Worm (Caenorhabditis elegans) whole organism, L4 larva: ENCODE data around the gene T08B6.4.

ENCODE experiments used
- F44E2.7 ChIP-seq: fragments of 200-800 bp; sonication (Bioruptor generic); IDR thresholded peaks from 2 replicates; pipeline ENCODE4 v2.1.2; 2022; ENCODE audit warnings: missing genetic modification characterization, missing compliant biosample characterization
- R02D3.7 ChIP-seq: fragments of 150-350 bp; sonication (generic microtip); optimal IDR thresholded peaks from 3 replicates; lab custom pipeline; 2014; ENCODE audit warnings: missing biosample characterization, missing genetic modification characterization
- Y105C5A.15 ChIP-seq: fragments of 200-800 bp; sonication (Bioruptor generic); IDR thresholded peaks from 2 replicates; pipeline ENCODE4 v1.3.6; 2022; ENCODE audit warnings: missing genetic modification characterization, missing compliant biosample characterization
- ZK337.2 ChIP-seq: fragments of 200-800 bp; sonication (Bioruptor generic); IDR thresholded peaks from 2 replicates; pipeline ENCODE4 v1.3.6; 2022; ENCODE audit warnings: missing genetic modification reagents, missing genetic modification characterization, missing compliant biosample characterization
- aha-1 ChIP-seq: fragments of 150-350 bp; peaks from one replicate; lab custom pipeline; 2014; ENCODE audit warnings: missing biosample characterization, missing genetic modification characterization
- aly-2 ChIP-seq: sonication (generic microtip); optimal IDR thresholded peaks from 2 replicates; lab custom pipeline; 2018; ENCODE audit warnings: missing biosample characterization, missing genetic modification characterization
- arid-1 ChIP-seq: fragments of 200-800 bp; sonication (Bioruptor generic); conservative IDR thresholded peaks from 2 replicates; pipeline ENCODE4 v1.3.6; 2022; ENCODE audit warnings: missing genetic modification reagents, missing genetic modification characterization, missing compliant biosample characterization
- attf-4 ChIP-seq: sonication (generic microtip); optimal IDR thresholded peaks from 3 replicates; lab custom pipeline; 2017; ENCODE audit warnings: missing biosample characterization, missing genetic modification characterization
- ceh-20 ChIP-seq: fragments of 200-800 bp; sonication (Bioruptor generic); IDR thresholded peaks from 2 replicates; pipeline ENCODE4 v1.3.6; 2022; ENCODE audit warnings: missing genetic modification reagents, missing genetic modification characterization, missing compliant biosample characterization
- ceh-28 ChIP-seq: fragments of 150-350 bp; optimal IDR thresholded peaks from 2 replicates; lab custom pipeline; 2014; ENCODE audit warnings: missing biosample characterization, missing genetic modification reagents, missing genetic modification characterization
- ceh-32 ChIP-seq: sonication (generic microtip); optimal IDR thresholded peaks from 2 replicates; lab custom pipeline; 2016; ENCODE audit warnings: mild to moderate bottlenecking, missing genetic modification characterization, missing compliant biosample characterization; ENCODE audit not compliant: poor library complexity
- dpl-1 ChIP-seq: fragments of 150-350 bp; optimal IDR thresholded peaks from 2 replicates; lab custom pipeline; 2014; ENCODE audit warnings: missing biosample characterization, missing genetic modification reagents, missing genetic modification characterization
- duxl-1 ChIP-seq: sonication (generic microtip); optimal IDR thresholded peaks from 2 replicates; lab custom pipeline; 2016; ENCODE audit warnings: mild to moderate bottlenecking, missing genetic modification characterization, moderate library complexity, missing compliant biosample characterization; ENCODE audit not compliant: poor library complexity
- fkh-10 ChIP-seq: fragments of 150-350 bp; optimal IDR thresholded peaks from 2 replicates; lab custom pipeline; 2014; ENCODE audit warnings: missing biosample characterization, missing genetic modification reagents, missing genetic modification characterization
- hlh-30 ChIP-seq: sonication (generic microtip); optimal IDR thresholded peaks from 2 replicates; lab custom pipeline; 2017; ENCODE audit warnings: antibody characterized with exemption, mild to moderate bottlenecking, missing genetic modification characterization, missing compliant biosample characterization; ENCODE audit not compliant: insufficient read depth
- jun-1 ChIP-seq: fragments of 150-350 bp; optimal IDR thresholded peaks from 2 replicates; lab custom pipeline; 2014; ENCODE audit warnings: missing biosample characterization, missing genetic modification reagents, missing genetic modification characterization
- lim-7 ChIP-seq: fragments of 200-800 bp; sonication (Bioruptor generic); IDR thresholded peaks from 2 replicates; pipeline ENCODE4 v1.3.6; 2022; ENCODE audit warnings: missing genetic modification characterization, missing compliant biosample characterization
- lin-1 ChIP-seq: fragments of 200-800 bp; sonication (Bioruptor generic); IDR thresholded peaks from 2 replicates; pipeline ENCODE4 v1.3.6; 2022; ENCODE audit warnings: missing genetic modification reagents, missing genetic modification characterization, missing compliant biosample characterization
- lin-38 ChIP-seq: fragments of 200-800 bp; sonication (Bioruptor generic); IDR thresholded peaks from 2 replicates; pipeline ENCODE4 v1.3.6; 2022; ENCODE audit warnings: missing genetic modification reagents, missing genetic modification characterization, missing compliant biosample characterization
- madf-5 ChIP-seq, 2 experiments: fragments of 200-800 bp; sonication (Bioruptor generic); IDR thresholded peaks; 2 replicates each; pipeline ENCODE4 v1.3.6; 2022; ENCODE audit warnings: missing compliant biosample characterization in 2 of 2, missing genetic modification characterization in 2 of 2
- madf-9 ChIP-seq: fragments of 200-800 bp; sonication (Bioruptor generic); conservative IDR thresholded peaks from 2 replicates; pipeline ENCODE4 v1.3.6; 2022; ENCODE audit warnings: missing genetic modification reagents, missing genetic modification characterization, missing compliant biosample characterization
- mdl-1 ChIP-seq, 2 experiments: fragments of 150-350 bp in 1 of 2; sonication (generic microtip) in 1 of 2; optimal IDR thresholded peaks; 2 replicates each; lab custom pipeline; 2014 to 2017; ENCODE audit warnings: missing biosample characterization in 2 of 2, missing genetic modification characterization in 2 of 2
- nhr-10 ChIP-seq: fragments of 150-350 bp; optimal IDR thresholded peaks from 2 replicates; lab custom pipeline; 2014; ENCODE audit warnings: missing biosample characterization, missing genetic modification characterization
- nhr-102 ChIP-seq: sonication (generic microtip); optimal IDR thresholded peaks from 2 replicates; lab custom pipeline; 2016; ENCODE audit warnings: mild to moderate bottlenecking, missing genetic modification characterization, moderate library complexity, missing compliant biosample characterization
- nhr-111 ChIP-seq: fragments of 200-800 bp; sonication (Bioruptor generic); optimal IDR thresholded peaks from 2 replicates; lab custom pipeline; 2018; ENCODE audit warnings: mild to moderate bottlenecking, missing genetic modification characterization, missing compliant biosample characterization
- nhr-237 ChIP-seq: sonication (generic microtip); optimal IDR thresholded peaks from 2 replicates; lab custom pipeline; 2017; ENCODE audit warnings: missing biosample characterization, missing genetic modification characterization
- nhr-41 ChIP-seq: fragments of 200-800 bp; sonication (Bioruptor generic); IDR thresholded peaks from 2 replicates; pipeline ENCODE4 v1.3.6; 2022; ENCODE audit warnings: missing genetic modification reagents, missing genetic modification characterization, missing compliant biosample characterization
- nhr-6 ChIP-seq: fragments of 150-350 bp; optimal IDR thresholded peaks from 2 replicates; lab custom pipeline; 2014; ENCODE audit warnings: missing biosample characterization, missing genetic modification characterization
- nhr-76 ChIP-seq: fragments of 150-350 bp; optimal IDR thresholded peaks from 2 replicates; lab custom pipeline; 2014; ENCODE audit warnings: missing biosample characterization, missing genetic modification characterization
- nhr-77 ChIP-seq: fragments of 150-350 bp; optimal IDR thresholded peaks from 2 replicates; lab custom pipeline; 2014; ENCODE audit warnings: missing biosample characterization, missing genetic modification characterization
- php-3 ChIP-seq: fragments of 200-800 bp; sonication (Bioruptor generic); IDR thresholded peaks from 2 replicates; pipeline ENCODE4 v1.3.6; 2022; ENCODE audit warnings: missing genetic modification reagents, missing genetic modification characterization, missing compliant biosample characterization
- saeg-2 ChIP-seq: fragments of 200-800 bp; sonication (Bioruptor generic); IDR thresholded peaks from 2 replicates; pipeline ENCODE4 v1.3.6; 2022; ENCODE audit warnings: missing genetic modification reagents, missing genetic modification characterization, missing compliant biosample characterization
- set-16 ChIP-seq: fragments of 200-800 bp; sonication (Bioruptor generic); IDR thresholded peaks from 2 replicates; pipeline ENCODE4 v1.3.6; 2022; ENCODE audit warnings: missing genetic modification reagents, missing genetic modification characterization, missing compliant biosample characterization
- skn-1 ChIP-seq: fragments of 150-350 bp; optimal IDR thresholded peaks from 2 replicates; lab custom pipeline; 2014; ENCODE audit warnings: missing biosample characterization, missing genetic modification characterization
- spr-1 ChIP-seq: sonication (generic microtip); optimal IDR thresholded peaks from 2 replicates; lab custom pipeline; 2016; ENCODE audit warnings: mild to moderate bottlenecking, missing genetic modification characterization, missing compliant biosample characterization
- spr-3 ChIP-seq: fragments of 200-800 bp; sonication (Bioruptor generic); optimal IDR thresholded peaks from 2 replicates; lab custom pipeline; 2018; ENCODE audit warnings: mild to moderate bottlenecking, missing genetic modification characterization, missing compliant biosample characterization
- tag-97 ChIP-seq: fragments of 200-800 bp; sonication (Bioruptor generic); IDR thresholded peaks from 2 replicates; pipeline ENCODE4 v1.3.6; 2022; ENCODE audit warnings: missing genetic modification characterization, missing compliant biosample characterization
- unc-130 ChIP-seq: sonication (generic microtip); optimal IDR thresholded peaks from 2 replicates; lab custom pipeline; 2016; ENCODE audit warnings: missing genetic modification reagents, missing genetic modification characterization, missing compliant biosample characterization
- zip-11 ChIP-seq: fragments of 200-800 bp; sonication (Bioruptor generic); IDR thresholded peaks from 2 replicates; pipeline ENCODE4 v1.3.6; 2022; ENCODE audit warnings: missing genetic modification characterization, missing compliant biosample characterization

T08B6.4 gene

DNA sequence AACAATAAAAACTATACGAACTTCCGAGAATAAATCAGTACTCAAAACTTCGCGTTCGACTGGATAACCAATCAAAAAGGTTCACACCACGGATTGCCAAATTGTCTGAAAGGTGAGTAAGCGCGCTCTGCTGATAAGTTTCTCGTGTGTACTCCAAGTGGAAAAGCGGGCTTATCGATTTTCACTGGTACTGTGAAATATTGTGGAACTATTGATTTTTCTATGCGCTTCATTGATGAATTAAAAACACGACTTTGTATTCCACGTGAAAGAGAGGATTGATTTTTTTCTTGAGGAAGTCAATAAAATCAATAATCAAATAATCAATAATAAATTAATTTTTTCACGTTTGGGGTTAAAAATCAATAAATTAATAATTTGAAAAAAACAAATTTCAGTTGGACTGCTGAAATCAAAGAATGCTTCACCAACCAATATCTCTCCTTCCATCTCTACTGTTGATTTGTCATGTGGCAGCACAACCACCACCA, at the start of gene T08B6.4:
T08B6.4 (plus strand) TSS at position 51 of the 491 bp plus-strand sequence.
- TF ChIP-seq aha-1 (tag; lab: Kevin White, UChicago): peak; percentile 12
- no peak for TF ChIP-seq ceh-32
- no peak for TF ChIP-seq php-3 (GFP tag; lab: Robert Waterston, UW)
- TF ChIP-seq ceh-28 (tag; lab: Kevin White, UChicago): peak; percentile 87
- TF ChIP-seq hlh-30 (tag; lab: Kevin White, UChicago): no peak
- no peak for TF ChIP-seq duxl-1 (tag; lab: Kevin White, UChicago)
- no peak for TF ChIP-seq skn-1 (tag; lab: Kevin White, UChicago)
- TF ChIP-seq nhr-10 (tag; lab: Kevin White, UChicago): no peak
- TF ChIP-seq tag-97 (GFP tag; lab: Robert Waterston, UW): no peak
- TF ChIP-seq zip-11 (GFP tag; lab: Robert Waterston, UW): no peak
- no peak for TF ChIP-seq spr-3 (GFP tag; lab: Kevin White, UChicago)
- TF ChIP-seq Y105C5A.15 (GFP tag; lab: Robert Waterston, UW): no peak
- TF ChIP-seq aly-2: no peak
- no peak for TF ChIP-seq unc-130 (GFP tag; lab: Kevin White, UChicago)
- TF ChIP-seq madf-9 (GFP tag; lab: Robert Waterston, UW): no peak

DNA sequence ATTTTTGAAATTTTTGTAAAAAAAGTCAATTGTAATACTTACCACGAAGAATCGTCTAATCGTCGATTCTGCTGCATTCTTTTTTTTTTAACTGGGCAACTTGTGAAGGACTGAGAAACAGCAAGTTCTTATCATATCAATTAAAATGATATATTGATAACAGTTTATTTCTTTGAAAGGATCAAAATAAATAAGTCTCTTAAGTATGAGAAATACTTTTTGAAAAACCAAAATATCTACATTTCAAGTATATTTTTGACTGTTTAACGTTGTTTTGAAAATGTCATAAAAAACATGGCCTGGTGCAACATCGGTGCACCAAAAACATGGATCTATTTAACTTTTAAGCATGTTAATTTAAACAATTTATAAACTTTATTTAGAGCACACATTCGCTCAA, 49.3 kb upstream of the T08B6.4 start, which contains the start of gene Y17G9A.2:
Y17G9A.2 (minus strand) TSS at position 101 of the 400 bp plus-strand sequence.
- TF ChIP-seq hlh-30 (tag; lab: Kevin White, UChicago) (no peak), ceh-20 (GFP tag; lab: Robert Waterston, UW) (no peak), R02D3.7 (tag; lab: Kevin White, UChicago) (no peak), nhr-77 (tag; lab: Kevin White, UChicago) (no peak)

DNA sequence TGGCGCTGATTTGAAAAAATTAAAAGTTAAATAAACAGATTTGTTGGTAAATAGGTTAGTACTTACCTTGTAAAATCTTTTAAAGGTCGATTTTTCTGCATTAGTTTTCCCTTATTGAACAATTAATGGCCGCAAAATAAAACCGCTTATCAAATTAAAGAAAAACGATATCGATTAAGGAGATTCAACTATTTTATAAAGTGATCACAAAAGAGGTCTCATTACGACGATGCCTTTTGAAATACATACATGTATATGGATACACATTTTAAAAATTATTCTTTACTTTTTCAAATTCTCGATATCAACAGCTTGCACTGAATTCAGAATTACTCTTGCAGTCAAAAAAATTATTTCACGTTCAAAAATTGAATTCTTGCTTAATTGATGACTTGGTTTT, 46.9 kb upstream of the T08B6.4 start, which contains the start of gene Y17G9A.3:
Y17G9A.3 (minus strand) TSS at position 101 of the 400 bp plus-strand sequence.
- TF ChIP-seq nhr-41 (GFP tag; lab: Robert Waterston, UW) (no peak), lin-1 (GFP tag; lab: Robert Waterston, UW) (no peak), dpl-1 (GFP tag; lab: Kevin White, UChicago) (no peak), nhr-76 (no peak), arid-1 (GFP tag; lab: Robert Waterston, UW) (no peak), spr-1 (no peak), set-16 (GFP tag; lab: Robert Waterston, UW) (no peak), lin-38 (GFP tag; lab: Robert Waterston, UW) (no peak), fkh-10 (no peak), nhr-111 (GFP tag; lab: Kevin White, UChicago) (no peak), mdl-1 (tag; optimal IDR thresholded peaks at IDR 0.05; lab: Kevin White, UChicago) (no peak)

DNA sequence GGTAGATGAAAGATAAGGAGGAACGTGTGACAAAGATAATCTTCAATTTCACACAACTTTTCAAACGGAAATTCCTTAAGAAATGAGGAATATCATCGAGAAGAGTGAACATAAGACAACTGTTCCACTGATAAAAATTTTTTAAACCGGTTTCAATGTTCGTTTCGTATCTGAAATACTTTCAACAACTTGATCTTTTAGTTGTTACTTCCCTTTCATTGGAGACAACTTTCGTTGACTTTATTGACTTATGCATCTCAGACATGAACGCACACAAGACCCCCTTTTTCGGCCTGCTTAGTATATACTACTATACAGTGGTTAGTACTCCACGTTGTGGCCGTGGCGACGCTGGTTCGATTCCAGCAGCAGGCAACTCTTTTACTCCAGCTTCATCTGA, 44.0 kb upstream of the T08B6.4 start, which contains the start of the genes Y17G9A.4 and str-173:
Y17G9A.4 (minus strand) TSS at position 101 of the 400 bp plus-strand sequence.
str-173 (plus strand) TSS at position 325 of the 400 bp plus-strand sequence.
- TF ChIP-seq lim-7 (no peak), F44E2.7 (GFP tag; lab: Robert Waterston, UW) (no peak), nhr-6 (tag; lab: Kevin White, UChicago) (no peak), attf-4 (no peak), saeg-2 (GFP tag; lab: Robert Waterston, UW) (no peak), nhr-102 (tag; lab: Kevin White, UChicago) (no peak), dpl-1 (GFP tag; lab: Kevin White, UChicago) (no peak), madf-5 (GFP tag; IDR thresholded peaks at IDR 0.05; lab: Robert Waterston, UW) (no peak), nhr-237 (tag; lab: Kevin White, UChicago) (no peak), jun-1 (tag; lab: Kevin White, UChicago) (no peak), ZK337.2 (GFP tag; lab: Robert Waterston, UW) (no peak)
